Worm (Caenorhabditis elegans) whole organism, early embryonic: ENCODE measurements around the gene srx-120.

ENCODE experiments used
- F13C5.2 ChIP-seq: sonication (generic microtip); optimal IDR thresholded peaks from 2 replicates; lab custom pipeline; 2017; ENCODE audit warnings: mild to moderate bottlenecking, missing genetic modification characterization, inconsistent platforms, missing compliant biosample characterization
- aly-1 ChIP-seq: sonication (generic microtip); optimal IDR thresholded peaks from 2 replicates; lab custom pipeline; 2016; ENCODE audit warnings: missing genetic modification characterization, missing compliant biosample characterization
- ama-1 ChIP-seq: fragments of 150-350 bp; optimal IDR thresholded peaks from 2 replicates; lab custom pipeline; 2014
- ceh-13 ChIP-seq: fragments of 200-800 bp; sonication (Bioruptor generic); optimal IDR thresholded peaks from 2 replicates; lab custom pipeline; 2018; ENCODE audit warnings: mild to moderate bottlenecking, missing genetic modification characterization, missing compliant biosample characterization
- ceh-36 ChIP-seq: sonication (generic microtip); optimal IDR thresholded peaks from 2 replicates; lab custom pipeline; 2016; ENCODE audit warnings: missing genetic modification characterization, inconsistent platforms, missing compliant biosample characterization
- ets-7 ChIP-seq: sonication (generic microtip); optimal IDR thresholded peaks from 2 replicates; lab custom pipeline; 2016; ENCODE audit warnings: missing genotype, missing genetic modification characterization, missing compliant biosample characterization
- flt-1 ChIP-seq: fragments of 200-800 bp; sonication (Bioruptor generic); IDR thresholded peaks from 2 replicates; pipeline ENCODE4 v1.3.6; 2022; ENCODE audit warnings: missing genetic modification characterization, missing compliant biosample characterization
- hmbx-1 ChIP-seq: sonication (generic microtip); optimal IDR thresholded peaks from 2 replicates; lab custom pipeline; 2016; ENCODE audit warnings: mild to moderate bottlenecking, missing genetic modification characterization, missing compliant biosample characterization
- hmg-4 ChIP-seq: fragments of 200-800 bp; sonication (Bioruptor generic); optimal IDR thresholded peaks from 2 replicates; lab custom pipeline; 2018; ENCODE audit warnings: mild to moderate bottlenecking, missing genetic modification characterization, missing compliant biosample characterization
- pes-1 ChIP-seq: fragments of 200-800 bp; sonication (Bioruptor generic); IDR thresholded peaks from 2 replicates; pipeline ENCODE4 v1.3.6; 2022; ENCODE audit warnings: missing genetic modification reagents, missing genetic modification characterization, missing compliant biosample characterization
- scrt-1 ChIP-seq: fragments of 200-800 bp; sonication (Bioruptor generic); IDR thresholded peaks from 2 replicates; pipeline ENCODE4 v1.3.6; 2022; ENCODE audit warnings: missing genetic modification characterization, missing compliant biosample characterization
- tbx-11 ChIP-seq: fragments of 200-800 bp; sonication (Bioruptor generic); IDR thresholded peaks from 2 replicates; pipeline ENCODE4 v1.3.6; 2022; ENCODE audit warnings: missing genetic modification characterization, missing compliant biosample characterization
- tra-4 ChIP-seq: sonication (generic microtip); optimal IDR thresholded peaks from 2 replicates; lab custom pipeline; 2017; ENCODE audit warnings: missing genetic modification characterization, missing compliant biosample characterization

DNA sequence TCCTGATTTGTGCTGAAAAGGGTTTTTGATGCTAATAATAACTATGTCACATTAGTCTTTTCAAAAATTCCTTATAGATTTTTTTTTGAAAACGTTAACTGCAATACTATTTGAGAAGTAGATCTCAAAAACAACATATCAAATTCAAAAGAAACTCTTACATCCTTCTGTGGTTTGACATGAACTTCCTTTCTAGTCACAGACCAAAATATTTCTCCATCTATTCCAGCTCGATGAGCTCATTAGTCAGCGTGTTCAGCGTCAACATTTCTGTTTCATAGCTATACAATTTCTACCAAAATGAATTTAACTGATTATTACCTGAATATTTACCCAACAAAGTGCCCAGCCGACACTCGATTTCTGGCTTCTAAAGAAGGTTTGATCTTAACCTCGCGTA lies 22.4 kb upstream of the srx-120 start, which contains the start of gene srh-67:
- TF ChIP-seq ama-1, result no peak
- TF ChIP-seq flt-1, result no peak
- TF ChIP-seq hmg-4 (GFP tag; lab: Kevin White, UChicago), result no peak
- no peak for TF ChIP-seq scrt-1
- TF ChIP-seq tra-4 (tag; lab: Kevin White, UChicago), result no peak
- no peak for TF ChIP-seq ceh-13 (GFP tag; lab: Kevin White, UChicago)
- no peak for TF ChIP-seq ets-7 (tag; lab: Kevin White, UChicago)
- TF ChIP-seq tbx-11 (GFP tag; lab: Robert Waterston, UW), result no peak
- TF ChIP-seq aly-1 (tag; lab: Kevin White, UChicago), result no peak
- no peak for TF ChIP-seq ceh-36 (tag; lab: Kevin White, UChicago)
- no peak for TF ChIP-seq F13C5.2 (tag; lab: Kevin White, UChicago)
- TF ChIP-seq pes-1 (GFP tag; lab: Robert Waterston, UW), result no peak
- no peak for TF ChIP-seq hmbx-1 (tag; lab: Kevin White, UChicago)
